Fruit fly (Drosophila melanogaster) ovary, adult (tissue): ENCODE measurements around the gene CG15577.

Source experiments
- CG17801 ChIP-seq: fragments of 200-800 bp; optimal IDR thresholded peaks from 2 replicates; lab custom pipeline; 2019; ENCODE audit warnings: missing biosample characterization, mild to moderate bottlenecking, missing genetic modification characterization, moderate library complexity; ENCODE audit not compliant: partially characterized antibody

CG15577 gene

dm6 chrX:4265797-4266196 lies 11.0 kb downstream of the CG15577 start, which contains the start of gene CG12691:
Gene CG12691 (plus strand): TSS chrX:4266097.
- no peak for TF ChIP-seq CG17801 (GFP tag; lab: Kevin White, UChicago)

- TF ChIP-seq CG17801 (GFP tag; lab: Kevin White, UChicago): no peak
These were observed 11.5 kb downstream of the CG15577 start for dm6 chrX:4265327-4265726.

- no peak for TF ChIP-seq CG17801 (GFP tag; lab: Kevin White, UChicago)
These were observed 12.5 kb downstream of the CG15577 start for dm6 chrX:4264319-4264718.

dm6 chrX:4262661-4263060 lies 14.1 kb downstream of the CG15577 start:
- no peak for TF ChIP-seq CG17801 (GFP tag; lab: Kevin White, UChicago)

dm6 chrX:4252690-4253089 lies 24.1 kb downstream of the CG15577 start, which contains the start of gene CG15576:
Gene CG15576 (minus strand): TSS chrX:4252790.
- TF ChIP-seq CG17801 (GFP tag; lab: Kevin White, UChicago): no peak

dm6 chrX:4248077-4248476 lies 28.7 kb downstream of the CG15577 start, which contains the start of gene CG43135:
Gene CG43135 (plus strand): TSS chrX:4248377.
- no peak for TF ChIP-seq CG17801 (GFP tag; lab: Kevin White, UChicago)

- TF ChIP-seq CG17801 (GFP tag; lab: Kevin White, UChicago): no peak
These were observed 29.8 kb downstream of the CG15577 start, which contains the start of gene CG43134 for dm6 chrX:4247013-4247412. Gene CG43134 (plus strand): TSS chrX:4247313.

dm6 chrX:4246039-4246438 lies 30.8 kb downstream of the CG15577 start, which contains the start of gene Muc4B:
Gene Muc4B (minus strand): TSS chrX:4246139.
- TF ChIP-seq CG17801 (GFP tag; lab: Kevin White, UChicago): no peak

dm6 chrX:4242726-4243125 lies 34.1 kb downstream of the CG15577 start, which contains the start of gene Femcoat:
Gene Femcoat (minus strand): TSS chrX:4242826.
- no peak for TF ChIP-seq CG17801 (GFP tag; lab: Kevin White, UChicago)

dm6 chrX:4240146-4240545 lies 36.7 kb downstream of the CG15577 start:
- TF ChIP-seq CG17801 (GFP tag; lab: Kevin White, UChicago): peak; percentile 0
